Worm (Caenorhabditis elegans) whole organism, L4 larva: ENCODE data around the gene Y49E10.4.

Experiments
- F26F4.8 ChIP-seq: fragments of 200-800 bp; sonication (Bioruptor generic); conservative IDR thresholded peaks from 2 replicates; pipeline ENCODE4 v1.3.6; 2022; ENCODE audit warnings: missing genetic modification characterization, missing compliant biosample characterization
- T26A8.4 ChIP-seq: fragments of 200-800 bp; sonication (Bioruptor generic); IDR thresholded peaks from 2 replicates; pipeline ENCODE4 v1.3.6; 2022; ENCODE audit warnings: missing genetic modification characterization, missing compliant biosample characterization
- Y5F2A.4 ChIP-seq: fragments of 200-800 bp; sonication (Bioruptor generic); optimal IDR thresholded peaks from 2 replicates; lab custom pipeline; 2018; ENCODE audit warnings: mild to moderate bottlenecking, missing genetic modification characterization, missing compliant biosample characterization
- aha-1 ChIP-seq: fragments of 150-350 bp; peaks from one replicate; lab custom pipeline; 2014; ENCODE audit warnings: missing biosample characterization, missing genetic modification characterization
- ama-1 ChIP-seq: fragments of 150-350 bp; optimal IDR thresholded peaks from 2 replicates; lab custom pipeline; 2014; ENCODE audit warnings: inconsistent platforms, mixed read lengths
- ceh-32 ChIP-seq: sonication (generic microtip); optimal IDR thresholded peaks from 2 replicates; lab custom pipeline; 2016; ENCODE audit warnings: mild to moderate bottlenecking, missing genetic modification characterization, missing compliant biosample characterization; ENCODE audit not compliant: poor library complexity
- ceh-82 ChIP-seq: sonication (generic microtip); optimal IDR thresholded peaks from 2 replicates; lab custom pipeline; 2017; ENCODE audit warnings: missing biosample characterization, missing genetic modification characterization
- ctbp-1 ChIP-seq: fragments of 200-800 bp; sonication (Bioruptor generic); IDR thresholded peaks from 2 replicates; pipeline ENCODE4 v1.3.6; 2022; ENCODE audit warnings: missing genetic modification reagents, missing genetic modification characterization, missing compliant biosample characterization
- daf-16 ChIP-seq, 3 experiments: sonication (generic microtip); optimal IDR thresholded peaks; 2 replicates each; lab custom pipeline; 2016 to 2017; ENCODE audit warnings: missing genetic modification characterization in 3 of 3, missing genetic modification reagents in 3 of 3, mild to moderate bottlenecking in 2 of 3, missing compliant biosample characterization in 2 of 3, missing biosample characterization in 1 of 3, moderate library complexity in 1 of 3
- dmd-9 ChIP-seq: fragments of 200-800 bp; sonication (Bioruptor generic); IDR thresholded peaks from 2 replicates; pipeline ENCODE4 v1.3.6; 2022; ENCODE audit warnings: missing genetic modification reagents, missing genetic modification characterization, missing compliant biosample characterization
- egl-43 ChIP-seq: fragments of 200-800 bp; sonication (Bioruptor generic); IDR thresholded peaks from 2 replicates; pipeline ENCODE4 v1.3.6; 2022; ENCODE audit warnings: missing genetic modification reagents, missing genetic modification characterization, missing compliant biosample characterization
- fkh-10 ChIP-seq: fragments of 150-350 bp; optimal IDR thresholded peaks from 2 replicates; lab custom pipeline; 2014; ENCODE audit warnings: missing biosample characterization, missing genetic modification reagents, missing genetic modification characterization
- gei-8 ChIP-seq: fragments of 200-800 bp; sonication (Bioruptor generic); optimal IDR thresholded peaks from 2 replicates; lab custom pipeline; 2018; ENCODE audit warnings: mild to moderate bottlenecking, missing genetic modification characterization, missing compliant biosample characterization
- hlh-11 ChIP-seq: fragments of 200-800 bp; sonication (Bioruptor generic); optimal IDR thresholded peaks from 2 replicates; lab custom pipeline; 2018; ENCODE audit warnings: mild to moderate bottlenecking, missing genetic modification characterization, missing compliant biosample characterization
- lin-1 ChIP-seq: fragments of 200-800 bp; sonication (Bioruptor generic); IDR thresholded peaks from 2 replicates; pipeline ENCODE4 v1.3.6; 2022; ENCODE audit warnings: missing genetic modification reagents, missing genetic modification characterization, missing compliant biosample characterization
- lin-29 ChIP-seq: fragments of 200-800 bp; sonication (Bioruptor generic); IDR thresholded peaks from 2 replicates; pipeline ENCODE4 v1.3.6; 2022; ENCODE audit warnings: missing genetic modification reagents, missing genetic modification characterization, missing compliant biosample characterization
- lin-39 ChIP-seq: fragments of 150-350 bp; optimal IDR thresholded peaks from 2 replicates; lab custom pipeline; 2014; ENCODE audit warnings: missing biosample characterization, missing genetic modification reagents, missing genetic modification characterization
- lir-3 ChIP-seq: sonication (generic microtip); optimal IDR thresholded peaks from 2 replicates; lab custom pipeline; 2016; ENCODE audit warnings: mild to moderate bottlenecking, missing genetic modification characterization, missing compliant biosample characterization
- madf-5 ChIP-seq, 2 experiments: fragments of 200-800 bp; sonication (Bioruptor generic); IDR thresholded peaks; 2 replicates each; pipeline ENCODE4 v1.3.6; 2022; ENCODE audit warnings: missing compliant biosample characterization in 2 of 2, missing genetic modification characterization in 2 of 2
- madf-9 ChIP-seq: fragments of 200-800 bp; sonication (Bioruptor generic); conservative IDR thresholded peaks from 2 replicates; pipeline ENCODE4 v1.3.6; 2022; ENCODE audit warnings: missing genetic modification reagents, missing genetic modification characterization, missing compliant biosample characterization
- mxl-3 ChIP-seq: fragments of 200-800 bp; sonication (Bioruptor generic); optimal IDR thresholded peaks from 2 replicates; lab custom pipeline; 2018; ENCODE audit warnings: mild to moderate bottlenecking, missing genetic modification characterization, missing compliant biosample characterization
- nhr-237 ChIP-seq: sonication (generic microtip); optimal IDR thresholded peaks from 2 replicates; lab custom pipeline; 2017; ENCODE audit warnings: missing biosample characterization, missing genetic modification characterization
- nhr-48 ChIP-seq: sonication (generic microtip); optimal IDR thresholded peaks from 2 replicates; lab custom pipeline; 2016; ENCODE audit warnings: mild to moderate bottlenecking, missing genetic modification characterization, missing compliant biosample characterization
- nhr-6 ChIP-seq: fragments of 150-350 bp; optimal IDR thresholded peaks from 2 replicates; lab custom pipeline; 2014; ENCODE audit warnings: missing biosample characterization, missing genetic modification characterization
- saeg-2 ChIP-seq: fragments of 200-800 bp; sonication (Bioruptor generic); IDR thresholded peaks from 2 replicates; pipeline ENCODE4 v1.3.6; 2022; ENCODE audit warnings: missing genetic modification reagents, missing genetic modification characterization, missing compliant biosample characterization
- sdz-12 ChIP-seq: fragments of 200-800 bp; sonication (Bioruptor generic); optimal IDR thresholded peaks from 2 replicates; lab custom pipeline; 2018; ENCODE audit warnings: mild to moderate bottlenecking, missing genetic modification characterization, missing compliant biosample characterization
- set-16 ChIP-seq: fragments of 200-800 bp; sonication (Bioruptor generic); IDR thresholded peaks from 2 replicates; pipeline ENCODE4 v1.3.6; 2022; ENCODE audit warnings: missing genetic modification reagents, missing genetic modification characterization, missing compliant biosample characterization
- skn-1 ChIP-seq: fragments of 150-350 bp; optimal IDR thresholded peaks from 2 replicates; lab custom pipeline; 2014; ENCODE audit warnings: missing biosample characterization, missing genetic modification characterization
- spr-3 ChIP-seq: fragments of 200-800 bp; sonication (Bioruptor generic); optimal IDR thresholded peaks from 2 replicates; lab custom pipeline; 2018; ENCODE audit warnings: mild to moderate bottlenecking, missing genetic modification characterization, missing compliant biosample characterization
- vab-7 ChIP-seq: fragments of 200-800 bp; sonication (Bioruptor generic); IDR thresholded peaks from 2 replicates; pipeline ENCODE4 v1.3.6; 2022; ENCODE audit warnings: missing genetic modification reagents, missing genetic modification characterization, missing compliant biosample characterization
- zag-1 ChIP-seq: fragments of 150-350 bp; optimal IDR thresholded peaks from 2 replicates; lab custom pipeline; 2014; ENCODE audit warnings: missing biosample characterization, missing genetic modification characterization
- zfp-2 ChIP-seq: sonication (generic microtip); optimal IDR thresholded peaks from 2 replicates; lab custom pipeline; 2016; ENCODE audit warnings: mild to moderate bottlenecking, missing genetic modification characterization, missing compliant biosample characterization
- zfp-3 ChIP-seq: fragments of 200-800 bp; sonication (Bioruptor generic); conservative IDR thresholded peaks from 2 replicates; pipeline ENCODE4 v1.3.6; 2022; ENCODE audit warnings: missing genetic modification reagents, missing genetic modification characterization, missing compliant biosample characterization
- ztf-7 ChIP-seq: fragments of 150-350 bp; optimal IDR thresholded peaks from 2 replicates; lab custom pipeline; 2014; ENCODE audit warnings: missing biosample characterization, missing genetic modification characterization

Y49E10.4 gene

DNA sequence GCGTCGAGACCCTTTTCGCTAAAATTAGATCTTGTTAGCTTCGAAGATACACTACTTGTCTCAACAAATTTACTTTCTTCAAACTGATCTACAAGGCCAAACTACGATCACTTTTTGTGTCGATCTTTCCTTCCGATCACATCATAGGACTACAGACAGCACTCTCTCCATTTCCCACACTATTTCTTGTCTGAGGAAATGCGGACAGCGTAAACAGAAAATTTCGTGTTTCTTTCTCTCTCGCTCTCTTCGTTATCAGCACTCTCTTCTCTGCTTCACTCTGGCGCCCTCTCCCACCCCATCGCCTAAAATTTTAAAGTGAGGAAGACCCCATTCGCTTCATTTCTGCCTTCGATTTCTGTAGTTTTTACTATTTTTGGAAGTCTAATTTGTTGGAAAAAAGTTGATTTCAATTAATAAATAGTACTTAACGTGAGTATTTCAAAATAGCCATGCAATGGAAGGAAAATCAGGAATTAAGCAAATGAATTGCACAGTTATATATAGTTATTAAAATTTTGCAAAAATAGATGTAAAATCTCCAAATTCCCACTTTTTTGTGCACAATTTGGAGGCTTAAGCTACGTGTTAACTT is 48.1 kb downstream of the Y49E10.4 start (continued):
- TF ChIP-seq madf-9 (GFP tag; lab: Robert Waterston, UW): no peak
- TF ChIP-seq zag-1 (tag; lab: Kevin White, UChicago): no peak
- TF ChIP-seq aha-1: peak; percentile 77
- peak; percentile 88 for TF ChIP-seq hlh-11 (tag; lab: Kevin White, UChicago)
- peak in 1 of 2 experiments; percentile 24 for TF ChIP-seq daf-16 (GFP tag; optimal IDR thresholded peaks at IDR 0.05; lab: Kevin White, UChicago)
- TF ChIP-seq daf-16 (tag; optimal IDR thresholded peaks at IDR 0.05; lab: Kevin White, UChicago): peak; percentile 98
- TF ChIP-seq skn-1 (tag; lab: Kevin White, UChicago): no peak
- TF ChIP-seq ceh-82 (tag; lab: Kevin White, UChicago): no peak
- 0 out of 2 replicates have a peak, but pooled peaks have one; percentile 48 for TF ChIP-seq ctbp-1 (GFP tag; lab: Robert Waterston, UW)
- TF ChIP-seq mxl-3: peak; percentile 55

DNA sequence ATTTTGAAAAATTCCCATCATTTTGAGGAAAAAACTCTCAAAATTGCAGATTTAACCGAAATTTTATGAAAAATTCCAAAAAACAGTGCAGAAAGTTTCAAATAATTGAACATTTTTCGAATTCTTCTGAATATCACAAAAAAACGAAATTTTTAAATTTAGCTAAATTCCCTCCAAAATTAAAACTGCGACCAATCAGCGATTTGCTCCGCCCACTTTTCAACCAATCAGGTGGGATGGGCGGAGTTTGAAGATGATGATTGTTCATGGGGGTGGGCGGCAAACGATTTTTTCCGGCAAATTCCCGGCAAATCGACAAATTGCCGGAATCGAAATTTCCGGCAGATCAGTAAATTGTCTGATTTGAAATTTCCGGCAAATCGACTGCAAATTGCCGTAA is 49.3 kb downstream of the Y49E10.4 start:
- TF ChIP-seq egl-43 (GFP tag; lab: Robert Waterston, UW) (no peak), set-16 (no peak), madf-9 (GFP tag; lab: Robert Waterston, UW) (no peak), zfp-2 (tag; lab: Kevin White, UChicago) (no peak), zag-1 (tag; lab: Kevin White, UChicago) (no peak), sdz-12 (no peak), dmd-9 (no peak), gei-8 (GFP tag; lab: Kevin White, UChicago) (no peak), ztf-7 (tag; lab: Kevin White, UChicago) (no peak), lir-3 (no peak), ama-1 (lab: Kevin White, UChicago) (no peak), nhr-6 (tag; lab: Kevin White, UChicago) (no peak), saeg-2 (no peak)

DNA sequence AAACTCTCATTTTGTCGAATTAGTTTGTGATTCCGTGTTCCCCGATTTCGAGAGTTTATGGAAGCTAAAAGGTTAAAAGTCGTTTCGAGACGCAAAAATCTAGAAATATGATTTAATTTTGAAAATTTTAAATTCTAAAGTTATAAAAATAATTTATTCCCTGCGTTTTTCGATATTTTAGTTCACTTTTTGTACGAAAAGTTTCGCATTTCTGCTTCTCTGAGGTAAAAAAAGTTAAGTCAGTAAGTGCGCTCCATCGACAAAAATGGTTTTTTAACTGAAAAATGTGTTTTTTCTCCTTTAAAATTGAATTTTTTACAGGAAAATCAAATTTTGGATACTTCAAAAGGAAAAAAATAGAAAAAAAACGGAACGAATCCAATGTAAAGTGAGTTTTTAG is 50.2 kb downstream of the Y49E10.4 start, which contains the start of gene zip-1:
Gene zip-1, plus strand, starts transcription at position 301 of the 400 bp plus-strand sequence.
- no peak for TF ChIP-seq Y5F2A.4 (GFP tag; lab: Kevin White, UChicago)
- TF ChIP-seq lin-29 (GFP tag; lab: Robert Waterston, UW): no peak
- no peak for TF ChIP-seq egl-43 (GFP tag; lab: Robert Waterston, UW)
- no peak for TF ChIP-seq lin-1 (GFP tag; lab: Robert Waterston, UW)

DNA sequence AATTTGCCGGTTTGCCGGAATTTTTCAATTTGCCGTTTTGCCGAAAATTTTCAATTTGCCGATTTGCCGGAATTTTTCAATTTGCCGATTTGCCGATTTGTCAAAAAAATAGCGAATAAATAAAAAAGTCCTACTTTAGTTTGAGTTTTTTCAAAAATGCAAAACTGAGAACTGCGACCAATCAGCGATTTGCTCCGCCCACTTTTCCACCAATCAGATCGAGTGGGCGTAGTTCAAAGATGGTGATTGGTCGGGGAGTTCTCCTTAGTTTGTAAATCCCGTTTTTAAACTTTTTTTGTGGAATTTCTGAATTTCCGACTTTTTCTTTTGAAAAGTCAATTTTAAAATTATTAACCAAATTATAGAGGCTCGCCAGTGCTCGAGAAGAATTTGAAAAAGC is 52.3 kb downstream of the Y49E10.4 start:
- no peak for TF ChIP-seq spr-3
- no peak for TF ChIP-seq saeg-2
- no peak for TF ChIP-seq F26F4.8 (GFP tag; lab: Robert Waterston, UW)
- no peak for TF ChIP-seq aha-1
- no peak for TF ChIP-seq madf-5 (GFP tag; IDR thresholded peaks at IDR 0.05; lab: Robert Waterston, UW)
- TF ChIP-seq lin-29 (GFP tag; lab: Robert Waterston, UW): no peak
- no peak for TF ChIP-seq ztf-7 (tag; lab: Kevin White, UChicago)
- no peak for TF ChIP-seq lin-39 (tag; lab: Kevin White, UChicago)
- TF ChIP-seq fkh-10 (GFP tag; lab: Kevin White, UChicago): no peak
- TF ChIP-seq vab-7 (GFP tag; lab: Robert Waterston, UW): no peak
- no peak for TF ChIP-seq T26A8.4 (GFP tag; lab: Robert Waterston, UW)
- no peak for TF ChIP-seq ceh-82 (tag; lab: Kevin White, UChicago)
- TF ChIP-seq nhr-237 (tag; lab: Kevin White, UChicago): no peak
- no peak for TF ChIP-seq ceh-32 (tag; lab: Kevin White, UChicago)
- no peak for TF ChIP-seq nhr-48
- TF ChIP-seq zfp-3 (GFP tag; lab: Robert Waterston, UW): no peak
- TF ChIP-seq dmd-9: no peak
